Fruit fly (Drosophila melanogaster) whole organism, embryonic: ENCODE measurements around the gene grim.

Experiments used
- Asciz ChIP-seq: fragments of 200-800 bp; sonication (Bioruptor generic); optimal IDR thresholded peaks from 2 replicates; lab custom pipeline; 2017; ENCODE audit warnings: missing biosample characterization, mild to moderate bottlenecking, missing genetic modification characterization, missing genetic modification reagents
- CG12942 ChIP-seq: fragments of 200-800 bp; sonication (Bioruptor generic); optimal IDR thresholded peaks from 3 replicates; lab custom pipeline; 2016; ENCODE audit warnings: missing biosample characterization, missing genetic modification characterization
- CG14050 ChIP-seq: fragments of 200-800 bp; sonication (Bioruptor generic); IDR thresholded peaks from 3 replicates; pipeline ENCODE4 v1.3.6; 2022; ENCODE audit warnings: missing biosample characterization, missing genetic modification characterization
- CG15479 ChIP-seq: fragments of 200-800 bp; sonication (Bioruptor generic); optimal IDR thresholded peaks from 3 replicates; lab custom pipeline; 2019; ENCODE audit warnings: missing biosample characterization, mild to moderate bottlenecking, missing genetic modification characterization, moderate library complexity
- CG17359 ChIP-seq: fragments of 200-800 bp; sonication (Bioruptor generic); optimal IDR thresholded peaks from 3 replicates; lab custom pipeline; 2018; ENCODE audit warnings: missing biosample characterization, mild to moderate bottlenecking, missing genetic modification characterization, moderate library complexity
- CG2129 ChIP-seq: fragments of 200-800 bp; sonication (Bioruptor generic); IDR thresholded peaks from 2 replicates; pipeline ENCODE4 v1.3.6; 2022; ENCODE audit warnings: missing biosample characterization, missing genetic modification characterization; ENCODE audit not compliant: partially characterized antibody
- CG2712 ChIP-seq: fragments of 200-800 bp; optimal IDR thresholded peaks from 3 replicates; lab custom pipeline; 2019; ENCODE audit warnings: missing biosample characterization, mild to moderate bottlenecking, missing genetic modification characterization, moderate library complexity
- CG30403 ChIP-seq: fragments of 200-800 bp; sonication (Bioruptor generic); optimal IDR thresholded peaks from 3 replicates; lab custom pipeline; 2016; ENCODE audit warnings: missing biosample characterization, missing genetic modification characterization
- CG43689 ChIP-seq: fragments of 200-800 bp; sonication (Bioruptor generic); IDR thresholded peaks from 2 replicates; pipeline ENCODE4 v1.3.6; 2022; ENCODE audit warnings: missing biosample characterization, missing genetic modification characterization
- CG6683 ChIP-seq: fragments of 200-800 bp; sonication (Bioruptor generic); optimal IDR thresholded peaks from 2 replicates; lab custom pipeline; 2017; ENCODE audit warnings: missing biosample characterization, mild to moderate bottlenecking, missing genetic modification characterization, missing genetic modification reagents
- D ChIP-seq, 2 experiments: fragments of 200-800 bp in 1 of 2; fragments of >200 bp in 1 of 2; sonication (Bioruptor generic) in 1 of 2; optimal IDR thresholded peaks; 2 replicates in 1 of 2; 3 replicates in 1 of 2; lab custom pipeline; 2017; ENCODE audit warnings: mild to moderate bottlenecking in 1 of 2, missing biosample characterization in 1 of 2, missing genetic modification characterization in 1 of 2, missing genetic modification reagents in 1 of 2
- D19A ChIP-seq: fragments of 200-800 bp; optimal IDR thresholded peaks from 3 replicates; lab custom pipeline; 2019; ENCODE audit warnings: missing biosample characterization, mild to moderate bottlenecking, missing genetic modification characterization, moderate library complexity
- Doc3 ChIP-seq: fragments of 200-800 bp; sonication (Bioruptor generic); IDR thresholded peaks from 3 replicates; pipeline ENCODE4 v1.3.6; 2022; ENCODE audit warnings: missing biosample characterization, missing genetic modification characterization; ENCODE audit not compliant: partially characterized antibody
- Elba2 ChIP-seq: fragments of 200-800 bp; sonication (Bioruptor generic); optimal IDR thresholded peaks from 3 replicates; lab custom pipeline; 2016; ENCODE audit warnings: missing biosample characterization, missing genetic modification characterization
- Ets65A ChIP-seq: fragments of 200-800 bp; sonication (Bioruptor generic); peaks from one replicate; lab custom pipeline; 2016; ENCODE audit warnings: missing biosample characterization, missing genetic modification characterization
- HLH54F ChIP-seq: fragments of 200-800 bp; sonication (Bioruptor generic); optimal IDR thresholded peaks from 3 replicates; lab custom pipeline; 2016; ENCODE audit warnings: missing biosample characterization, missing genetic modification characterization
- Hey ChIP-seq: fragments of 200-800 bp; sonication (Bioruptor generic); optimal IDR thresholded peaks from 3 replicates; lab custom pipeline; 2018; ENCODE audit warnings: missing biosample characterization, mild to moderate bottlenecking, missing genetic modification characterization
- Kr ChIP-seq: fragments of 200-800 bp; sonication (Bioruptor generic); optimal IDR thresholded peaks from 2 replicates; lab custom pipeline; 2017; ENCODE audit warnings: missing biosample characterization, mild to moderate bottlenecking, missing genetic modification characterization
- Meics ChIP-seq: fragments of 200-800 bp; sonication (Bioruptor generic); optimal IDR thresholded peaks from 2 replicates; lab custom pipeline; 2017; ENCODE audit warnings: missing biosample characterization, mild to moderate bottlenecking, missing genetic modification characterization
- Nf-YB ChIP-seq: fragments of 200-800 bp; sonication (Bioruptor generic); optimal IDR thresholded peaks from 3 replicates; lab custom pipeline; 2019; ENCODE audit warnings: missing biosample characterization, mild to moderate bottlenecking, missing genetic modification characterization, moderate library complexity
- Oaz ChIP-seq: fragments of 200-800 bp; sonication (Bioruptor generic); IDR thresholded peaks from 2 replicates; pipeline ENCODE4 v1.3.6; 2022; ENCODE audit warnings: missing biosample characterization, missing genetic modification characterization
- Optix ChIP-seq: fragments of 200-800 bp; sonication (Bioruptor generic); IDR thresholded peaks from 3 replicates; pipeline ENCODE4 v1.3.6; 2022; ENCODE audit warnings: missing biosample characterization, missing genetic modification characterization
- Ptx1 ChIP-seq: fragments of 200-800 bp; sonication (Bioruptor generic); IDR thresholded peaks from 2 replicates; pipeline ENCODE4 v1.3.6; 2022; ENCODE audit warnings: missing biosample characterization, missing genetic modification characterization
- TFAM ChIP-seq: fragments of 200-800 bp; sonication (Bioruptor generic); optimal IDR thresholded peaks from 2 replicates; lab custom pipeline; 2017; ENCODE audit warnings: missing biosample characterization, missing genetic modification characterization, inconsistent platforms
- ara ChIP-seq: fragments of 200-800 bp; sonication (Bioruptor generic); IDR thresholded peaks from 2 replicates; pipeline ENCODE4 v1.3.6; 2022; ENCODE audit warnings: missing biosample characterization, missing genetic modification characterization
- ase ChIP-seq: fragments of 200-800 bp; sonication (Bioruptor generic); IDR thresholded peaks from 3 replicates; pipeline ENCODE4 v1.3.6; 2022; ENCODE audit warnings: missing biosample characterization, missing genetic modification characterization
- bowl ChIP-seq: fragments of 200-800 bp; sonication (Bioruptor generic); IDR thresholded peaks from 2 replicates; pipeline ENCODE4 v1.3.6; 2022; ENCODE audit warnings: missing biosample characterization, missing genetic modification characterization
- bsh ChIP-seq, 2 experiments: fragments of 200-800 bp; sonication (Bioruptor generic); optimal IDR thresholded peaks; 2 replicates each; lab custom pipeline; 2017 to 2018; ENCODE audit warnings: mild to moderate bottlenecking in 2 of 2, missing biosample characterization in 2 of 2, missing genetic modification characterization in 2 of 2, moderate library complexity in 1 of 2
- cad ChIP-seq: fragments of >200 bp; optimal IDR thresholded peaks from 2 replicates; lab custom pipeline; 2017; ENCODE audit warnings: missing biosample characterization, missing genetic modification characterization
- chinmo ChIP-seq: fragments of 200-800 bp; sonication (Bioruptor generic); IDR thresholded peaks from 4 replicates; pipeline ENCODE4 v1.3.6; 2022; ENCODE audit warnings: missing biosample characterization, missing genetic modification characterization; ENCODE audit not compliant: partially characterized antibody
- chm ChIP-seq: fragments of 200-800 bp; sonication (Bioruptor generic); IDR thresholded peaks from 2 replicates; pipeline ENCODE4 v1.3.6; 2022; ENCODE audit warnings: missing biosample characterization, missing genetic modification characterization
- fd96Cb ChIP-seq: fragments of 200-800 bp; sonication (Bioruptor generic); optimal IDR thresholded peaks from 2 replicates; lab custom pipeline; 2018; ENCODE audit warnings: missing biosample characterization, mild to moderate bottlenecking, missing genetic modification characterization, moderate library complexity
- gce ChIP-seq: fragments of 200-800 bp; sonication (Bioruptor generic); IDR thresholded peaks from 3 replicates; pipeline ENCODE4 v1.3.6; 2022; ENCODE audit warnings: missing biosample characterization, missing genetic modification characterization
- gcm2 ChIP-seq: fragments of 200-800 bp; sonication (Bioruptor generic); optimal IDR thresholded peaks from 2 replicates; lab custom pipeline; 2016; ENCODE audit warnings: missing biosample characterization, missing genetic modification characterization
- gsb-n ChIP-seq: fragments of 200-800 bp; sonication (Bioruptor generic); optimal IDR thresholded peaks from 3 replicates; lab custom pipeline; 2018; ENCODE audit warnings: missing biosample characterization, mild to moderate bottlenecking, missing genetic modification characterization
- kay ChIP-seq: fragments of 200-800 bp; sonication (Bioruptor generic); optimal IDR thresholded peaks from 2 replicates; lab custom pipeline; 2016; ENCODE audit warnings: missing biosample characterization, missing genetic modification characterization
- mirr ChIP-seq: fragments of 200-800 bp; sonication (Bioruptor generic); optimal IDR thresholded peaks from 3 replicates; lab custom pipeline; 2018; ENCODE audit warnings: missing biosample characterization, mild to moderate bottlenecking, missing genetic modification characterization
- nerfin-1 ChIP-seq: fragments of 200-800 bp; sonication (Bioruptor generic); optimal IDR thresholded peaks from 3 replicates; lab custom pipeline; 2019; ENCODE audit warnings: missing biosample characterization, mild to moderate bottlenecking, missing genetic modification characterization, moderate library complexity
- oc ChIP-seq: fragments of 200-800 bp; sonication (Bioruptor generic); optimal IDR thresholded peaks from 2 replicates; lab custom pipeline; 2018; ENCODE audit warnings: missing biosample characterization, mild to moderate bottlenecking, missing genetic modification characterization, moderate library complexity
- onecut ChIP-seq: fragments of 200-800 bp; sonication (Bioruptor generic); IDR thresholded peaks from 2 replicates; pipeline ENCODE4 v1.3.6; 2022; ENCODE audit warnings: missing biosample characterization, missing genetic modification characterization
- pros ChIP-seq: fragments of 200-800 bp; sonication (Bioruptor generic); optimal IDR thresholded peaks from 3 replicates; lab custom pipeline; 2019; ENCODE audit warnings: missing biosample characterization, mild to moderate bottlenecking, missing genetic modification characterization, moderate library complexity
- pum ChIP-seq: fragments of 200-800 bp; sonication (Bioruptor generic); optimal IDR thresholded peaks from 2 replicates; lab custom pipeline; 2016; ENCODE audit warnings: missing biosample characterization, missing genetic modification characterization
- repo ChIP-seq: fragments of 200-800 bp; sonication (Bioruptor generic); optimal IDR thresholded peaks from 2 replicates; lab custom pipeline; 2016; ENCODE audit warnings: missing biosample characterization, missing genetic modification characterization
- slou ChIP-seq: fragments of 200-800 bp; sonication (Bioruptor generic); optimal IDR thresholded peaks from 3 replicates; lab custom pipeline; 2016; ENCODE audit warnings: missing biosample characterization, missing genetic modification characterization
- sqz ChIP-seq: fragments of 200-800 bp; sonication (Bioruptor generic); optimal IDR thresholded peaks from 3 replicates; lab custom pipeline; 2018; ENCODE audit warnings: missing biosample characterization, mild to moderate bottlenecking, missing genetic modification characterization
- stwl ChIP-seq: fragments of 200-800 bp; sonication (Bioruptor generic); optimal IDR thresholded peaks from 3 replicates; lab custom pipeline; 2018; ENCODE audit warnings: missing biosample characterization, mild to moderate bottlenecking, missing genetic modification characterization, moderate library complexity
- tll ChIP-seq, 2 experiments: fragments of 200-800 bp in 1 of 2; fragments of >200 bp in 1 of 2; sonication (Bioruptor generic) in 1 of 2; optimal IDR thresholded peaks; 2 replicates each; lab custom pipeline; 2017 to 2019; ENCODE audit warnings: missing biosample characterization in 2 of 2, missing genetic modification characterization in 2 of 2, mild to moderate bottlenecking in 1 of 2, moderate library complexity in 1 of 2
- wor ChIP-seq: fragments of 200-800 bp; sonication (Bioruptor generic); IDR thresholded peaks from 2 replicates; pipeline ENCODE4 v1.3.6; 2022; ENCODE audit warnings: missing biosample characterization, missing genetic modification characterization
- zen ChIP-seq: fragments of 200-800 bp; sonication (Bioruptor generic); optimal IDR thresholded peaks from 3 replicates; lab custom pipeline; 2018; ENCODE audit warnings: missing biosample characterization, mild to moderate bottlenecking, missing genetic modification characterization, moderate library complexity

The grim gene

DNA sequence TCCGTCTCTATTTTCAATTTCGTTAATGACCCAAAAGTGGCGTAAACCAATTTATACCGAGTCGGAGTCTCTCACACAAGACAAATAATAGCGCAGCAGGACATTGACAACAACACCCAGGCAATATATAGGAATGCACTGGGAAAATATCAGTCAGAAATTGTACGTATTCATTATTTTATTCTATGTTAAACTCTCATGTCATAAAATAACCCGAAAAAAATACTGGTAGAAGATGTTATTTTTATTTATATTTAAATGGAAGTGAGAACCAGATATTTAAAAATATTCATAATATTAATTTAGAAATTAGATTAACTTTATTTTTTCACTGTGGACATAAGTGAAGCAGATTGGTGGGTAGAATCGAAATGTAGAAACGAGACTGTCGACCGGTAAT is 6.9 kb downstream of the grim start (continued):
- TF ChIP-seq Oaz (GFP tag; lab: Robert Waterston, UW) (no peak), CG17359 (tag; lab: Kevin White, UChicago) (no peak), Elba2 (GFP tag; lab: Kevin White, UChicago) (peak; percentile 15), Doc3 (no peak), bsh (GFP tag; optimal IDR thresholded peaks at IDR 0.05; lab: Kevin White, UChicago) (peak in 1 of 2 experiments; percentile 66), CG12942 (GFP tag; lab: Kevin White, UChicago) (no peak), CG30403 (GFP tag; lab: Kevin White, UChicago) (peak; percentile 25), Meics (GFP tag; lab: Kevin White, UChicago) (no peak), chm (GFP tag; lab: Robert Waterston, UW) (no peak), Asciz (GFP tag; lab: Kevin White, UChicago) (no peak), Optix (no peak), Ptx1 (GFP tag; lab: Robert Waterston, UW) (no peak), Nf-YB (peak; percentile 77), bowl (GFP tag; lab: Robert Waterston, UW) (no peak), stwl (tag; lab: Kevin White, UChicago) (peak; percentile 22), chinmo (GFP tag; lab: Robert Waterston, UW) (no peak), ara (GFP tag; lab: Robert Waterston, UW) (peak; percentile 16; the same call in 1 of the 2 replicates), CG43689 (GFP tag; lab: Robert Waterston, UW) (no peak), D19A (tag; lab: Kevin White, UChicago) (peak; percentile 27)

DNA sequence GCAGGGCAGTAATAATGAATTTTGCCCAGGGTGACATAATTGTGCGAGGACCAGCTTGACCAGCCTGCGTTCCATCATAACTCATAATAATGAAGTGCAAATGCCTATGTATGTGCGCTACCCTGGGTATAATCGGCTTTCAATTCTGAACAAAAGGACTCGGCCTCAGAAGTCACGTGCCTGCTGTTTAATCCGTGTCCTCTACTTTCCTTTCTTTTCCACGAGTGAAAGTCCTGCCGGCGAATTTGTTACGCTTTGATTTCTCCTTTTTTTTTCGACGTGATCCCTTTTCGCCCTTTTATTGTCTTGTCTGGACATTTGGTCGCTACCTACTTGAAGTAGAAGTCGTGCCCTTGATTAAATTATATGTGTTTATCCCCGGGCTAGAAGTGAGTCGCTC is 7.8 kb downstream of the grim start:
- TF ChIP-seq CG2129, result no peak
- no peak for TF ChIP-seq chm (GFP tag; lab: Robert Waterston, UW)
- no peak for TF ChIP-seq CG17359 (tag; lab: Kevin White, UChicago)
- TF ChIP-seq sqz, result peak; percentile 50
- peak; percentile 48 for TF ChIP-seq nerfin-1 (tag; lab: Kevin White, UChicago)
- no peak for TF ChIP-seq CG14050
- TF ChIP-seq fd96Cb (tag; lab: Kevin White, UChicago), result no peak
- no peak for TF ChIP-seq mirr (GFP tag; lab: Kevin White, UChicago)
- no peak for TF ChIP-seq CG43689 (GFP tag; lab: Robert Waterston, UW)
- TF ChIP-seq CG2712 (tag; lab: Kevin White, UChicago), result no peak
- TF ChIP-seq gsb-n (tag; lab: Kevin White, UChicago), result peak; percentile 70
- no peak for TF ChIP-seq gcm2 (GFP tag; lab: Kevin White, UChicago)
- peak; percentile 53 for TF ChIP-seq Ets65A (GFP tag; lab: Kevin White, UChicago)
- TF ChIP-seq cad (GFP tag; lab: Kevin White, UChicago), result peak; percentile 41
- TF ChIP-seq repo (GFP tag; lab: Kevin White, UChicago), result no peak
- peak; percentile 73 for TF ChIP-seq pros
- peak; percentile 6 for TF ChIP-seq Hey (tag; lab: Kevin White, UChicago)
- peak; percentile 38 for TF ChIP-seq Kr (GFP tag; lab: Kevin White, UChicago)
- TF ChIP-seq kay (GFP tag; lab: Kevin White, UChicago), result no peak
- TF ChIP-seq D (optimal IDR thresholded peaks at IDR 0.05; lab: Kevin White, UChicago), result peak; percentile 83
- TF ChIP-seq D (GFP tag; optimal IDR thresholded peaks at IDR 0.05; lab: Kevin White, UChicago), result peak; percentile 3
- TF ChIP-seq CG15479 (GFP tag; lab: Kevin White, UChicago), result peak; percentile 58
- no peak for TF ChIP-seq wor (GFP tag; lab: Robert Waterston, UW)
- peak in 1 of 2 experiments; percentile 93 for TF ChIP-seq tll (GFP tag; optimal IDR thresholded peaks at IDR 0.05; lab: Kevin White, UChicago)
- no peak for TF ChIP-seq onecut (GFP tag; lab: Robert Waterston, UW)
- TF ChIP-seq ase (GFP tag; lab: Robert Waterston, UW), result no peak
- TF ChIP-seq gce (GFP tag; lab: Robert Waterston, UW), result no peak
- TF ChIP-seq CG6683, result no peak
- TF ChIP-seq TFAM (GFP tag; lab: Kevin White, UChicago), result no peak
- TF ChIP-seq zen, result peak; percentile 75
- no peak for TF ChIP-seq HLH54F
- TF ChIP-seq pum (GFP tag; lab: Kevin White, UChicago), result no peak
- TF ChIP-seq oc (tag; lab: Kevin White, UChicago), result peak; percentile 80
- no peak for TF ChIP-seq slou
